Fruit fly (Drosophila melanogaster): ENCODE results near the gene CG43054.

CG43054 gene

DNA sequence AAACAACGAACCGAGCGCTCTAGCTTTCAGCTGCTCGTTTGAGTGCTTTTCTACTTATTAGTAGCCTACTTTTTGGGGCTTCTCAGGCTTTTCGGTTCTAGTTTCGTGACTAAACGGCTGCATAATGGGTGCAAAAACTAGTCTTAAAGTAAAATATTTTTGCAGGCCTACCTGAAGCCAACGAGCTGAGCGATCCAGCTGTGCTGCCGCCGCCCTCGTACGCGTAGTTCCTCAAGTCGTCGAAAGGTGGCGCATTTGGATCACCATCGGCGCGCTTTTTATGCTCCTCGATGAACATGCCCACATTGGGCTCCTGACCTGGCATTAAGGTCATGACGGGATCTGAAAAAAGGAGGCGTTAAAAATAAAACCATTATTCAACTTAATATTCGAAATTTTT is 23.2 kb downstream of the CG43054 start:
- TF ChIP-seq Dll (optimal IDR thresholded peaks at IDR 0.05) (no peak), CG8478 (optimal IDR thresholded peaks at IDR 0.05) (no peak), psq (optimal IDR thresholded peaks at IDR 0.05) (no peak), pan (optimal IDR thresholded peaks at IDR 0.05) (no peak), EcR (GFP tag; optimal IDR thresholded peaks at IDR 0.05) (no peak), usp (GFP tag; optimal IDR thresholded peaks at IDR 0.05) (no peak)

DNA sequence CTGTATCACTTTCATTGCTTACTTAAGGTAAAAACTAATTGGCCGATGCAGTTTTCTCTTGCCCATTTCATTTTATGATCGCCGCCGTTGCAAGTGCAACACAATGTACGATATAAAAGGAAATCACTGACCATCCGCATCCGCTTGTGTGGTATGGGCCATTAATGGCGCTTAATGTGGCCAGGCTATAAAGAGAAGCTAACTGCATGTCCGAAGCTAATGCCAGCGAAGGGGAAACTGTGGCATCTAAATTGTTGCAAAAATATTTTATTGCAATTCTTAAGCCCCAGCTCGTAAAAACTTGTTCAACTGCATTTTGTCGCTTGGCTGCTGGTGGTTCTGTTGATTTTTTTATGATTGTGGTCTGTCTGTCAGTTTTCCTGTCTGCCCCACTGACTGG is 43.6 kb downstream of the CG43054 start:
- TF ChIP-seq psq (optimal IDR thresholded peaks at IDR 0.05): no peak

Data from whole organism.